In genomic region chr3R:15347822-15348221, dm6 we compare ENCODE assay signal across 1 fruit fly cellular context.
A peak's percentile ranks its signal among the peaks of the same experiment; 100 is the strongest.
TF ChIP-seq lines count a peak whose summit lies in the region.

CG42726 (plus strand) TSS chr3R:15348048.
CG42727 (plus strand) TSS chr3R:15348048.

TF ChIP-seq in whole organism, embryonic, 481 proteins besides CTCF, POLR2A, EP300 and RAD21 (continued from another document):
- TF ChIP-seq phol (tag; optimal IDR thresholded peaks at IDR 0.05; lab: Kevin White, UChicago) (peak; percentile 47), CG3838 (GFP tag; optimal IDR thresholded peaks at IDR 0.05; lab: Kevin White, UChicago) (peak; percentile 2), vnd (GFP tag; IDR thresholded peaks at IDR 0.05; lab: Robert Waterston, UW; ENCODE audit: partially characterized antibody) (no peak), ham (GFP tag; IDR thresholded peaks at IDR 0.05; lab: Robert Waterston, UW) (no peak), Hmx (GFP tag; optimal IDR thresholded peaks at IDR 0.05; lab: Kevin White, UChicago) (no peak), Ssrp (tag; optimal IDR thresholded peaks at IDR 0.05; lab: Kevin White, UChicago) (no peak), Meics (GFP tag; optimal IDR thresholded peaks at IDR 0.05; lab: Kevin White, UChicago) (peak; percentile 11), fd102C (GFP tag; optimal IDR thresholded peaks at IDR 0.05; lab: Kevin White, UChicago) (no peak), twi (tag; optimal IDR thresholded peaks at IDR 0.05; lab: Kevin White, UChicago) (no peak), HLHmδ (GFP tag; optimal IDR thresholded peaks at IDR 0.05; lab: Kevin White, UChicago) (no peak), pfk (GFP tag; optimal IDR thresholded peaks at IDR 0.05; lab: Kevin White, UChicago) (no peak), crol (GFP tag; IDR thresholded peaks at IDR 0.05; lab: Robert Waterston, UW) (no peak), zen2 (GFP tag; IDR thresholded peaks at IDR 0.05; lab: Robert Waterston, UW; ENCODE audit: partially characterized antibody) (no peak), Hand (GFP tag; optimal IDR thresholded peaks at IDR 0.05; lab: Kevin White, UChicago) (no peak), cad (GFP tag; optimal IDR thresholded peaks at IDR 0.05; lab: Kevin White, UChicago) (no peak), Dip2 (GFP tag; IDR thresholded peaks at IDR 0.05; lab: Robert Waterston, UW) (no peak), gcm2 (GFP tag; optimal IDR thresholded peaks at IDR 0.05; lab: Kevin White, UChicago) (no peak), CG32772 (GFP tag; IDR thresholded peaks at IDR 0.05; lab: Robert Waterston, UW) (no peak), al (GFP tag; IDR thresholded peaks at IDR 0.05; lab: Robert Waterston, UW) (no peak), CG1024 (GFP tag; IDR thresholded peaks at IDR 0.05; lab: Robert Waterston, UW) (no peak), Fer3 (tag; optimal IDR thresholded peaks at IDR 0.05; lab: Kevin White, UChicago) (peak; percentile 6), BEAF-32 (GFP tag; optimal IDR thresholded peaks at IDR 0.05; lab: Kevin White, UChicago) (peak; percentile 14), D (optimal IDR thresholded peaks at IDR 0.05; lab: Kevin White, UChicago) (no peak), D (GFP tag; optimal IDR thresholded peaks at IDR 0.05; lab: Kevin White, UChicago) (no peak), CG13424 (tag; optimal IDR thresholded peaks at IDR 0.05; lab: Kevin White, UChicago) (peak; percentile 42), danr (GFP tag; IDR thresholded peaks at IDR 0.05; lab: Robert Waterston, UW) (no peak), bab2 (GFP tag; optimal IDR thresholded peaks at IDR 0.05; lab: Kevin White, UChicago) (no peak), lola (GFP tag; optimal IDR thresholded peaks at IDR 0.05; lab: Kevin White, UChicago) (peak in 1 of 3 experiments; percentile 17), Xrp1 (GFP tag; IDR thresholded peaks at IDR 0.05; lab: Robert Waterston, UW) (peak; percentile 37; the same call in 1 of the 2 replicates), sd (tag; optimal IDR thresholded peaks at IDR 0.05; lab: Kevin White, UChicago) (peak; percentile 42), ems (GFP tag; optimal IDR thresholded peaks at IDR 0.05; lab: Kevin White, UChicago) (peak; percentile 52), CG33557 (GFP tag; optimal IDR thresholded peaks at IDR 0.05; lab: Kevin White, UChicago) (no peak), Drgx (GFP tag; IDR thresholded peaks at IDR 0.05; lab: Robert Waterston, UW) (peak; percentile 62; the same call in 1 of the 2 replicates), vfl (GFP tag; optimal IDR thresholded peaks at IDR 0.05; lab: Kevin White, UChicago) (peak; percentile 16), Dfd (GFP tag; optimal IDR thresholded peaks at IDR 0.05; lab: Kevin White, UChicago) (no peak), CG14014 (GFP tag; IDR thresholded peaks at IDR 0.05; lab: Robert Waterston, UW) (peak; percentile 62), CG12659 (GFP tag; optimal IDR thresholded peaks at IDR 0.05; lab: Kevin White, UChicago) (peak; percentile 30), CG4360 (GFP tag; IDR thresholded peaks at IDR 0.05; lab: Robert Waterston, UW) (no peak), gro (GFP tag; optimal IDR thresholded peaks at IDR 0.05; lab: Kevin White, UChicago) (peak; percentile 1), CG18011 (GFP tag; optimal IDR thresholded peaks at IDR 0.05; lab: Kevin White, UChicago) (no peak), BtbVII (GFP tag; optimal IDR thresholded peaks at IDR 0.05; lab: Kevin White, UChicago) (no peak), CG4282 (GFP tag; optimal IDR thresholded peaks at IDR 0.05; lab: Kevin White, UChicago) (no peak), esg (GFP tag; conservative IDR thresholded peaks at IDR 0.05; lab: Robert Waterston, UW) (0 out of 2 replicates have a peak, but pooled peaks have one; percentile 19), Side (GFP tag; optimal IDR thresholded peaks at IDR 0.05; lab: Kevin White, UChicago) (no peak), H2.0 (GFP tag; IDR thresholded peaks at IDR 0.05; lab: Robert Waterston, UW) (0 out of 2 replicates have a peak, but pooled peaks have one; percentile 19), CG9876 (GFP tag; optimal IDR thresholded peaks at IDR 0.05; lab: Kevin White, UChicago) (no peak), tll (GFP tag; optimal IDR thresholded peaks at IDR 0.05; lab: Kevin White, UChicago) (no peak), nmo (GFP tag; optimal IDR thresholded peaks at IDR 0.05; lab: Kevin White, UChicago) (peak; percentile 36), D19B (GFP tag; optimal IDR thresholded peaks at IDR 0.05; lab: Kevin White, UChicago) (no peak), ssp (GFP tag; IDR thresholded peaks at IDR 0.05; lab: Robert Waterston, UW) (0 out of 2 replicates have a peak, but pooled peaks have one; percentile 6), CG1792 (GFP tag; optimal IDR thresholded peaks at IDR 0.05; lab: Kevin White, UChicago) (no peak), peb (GFP tag; IDR thresholded peaks at IDR 0.05; lab: Robert Waterston, UW) (no peak), usp (GFP tag; optimal IDR thresholded peaks at IDR 0.05; lab: Kevin White, UChicago) (no peak), z (GFP tag; IDR thresholded peaks at IDR 0.05; lab: Robert Waterston, UW) (no peak), Dad (GFP tag; optimal IDR thresholded peaks at IDR 0.05; lab: Kevin White, UChicago) (no peak), CG17359 (tag; optimal IDR thresholded peaks at IDR 0.05; lab: Kevin White, UChicago) (peak; percentile 28), CG11695 (GFP tag; IDR thresholded peaks at IDR 0.05; lab: Robert Waterston, UW) (no peak), Sox100B (GFP tag; optimal IDR thresholded peaks at IDR 0.05; lab: Kevin White, UChicago) (no peak), CG6813 (GFP tag; optimal IDR thresholded peaks at IDR 0.05; lab: Kevin White, UChicago) (no peak), en (GFP tag; optimal IDR thresholded peaks at IDR 0.05; lab: Kevin White, UChicago) (no peak), lilli (GFP tag; optimal IDR thresholded peaks at IDR 0.05; lab: Kevin White, UChicago) (peak; percentile 51), CG31441 (GFP tag; IDR thresholded peaks at IDR 0.05; lab: Robert Waterston, UW) (no peak; the same call in 1 of the 2 replicates), ci (GFP tag; IDR thresholded peaks at IDR 0.05; lab: Robert Waterston, UW) (peak; percentile 66), dmrt99B (tag; optimal IDR thresholded peaks at IDR 0.05; lab: Kevin White, UChicago) (no peak), pan (optimal IDR thresholded peaks at IDR 0.05; lab: Kevin White, UChicago) (no peak), pan (GFP tag; optimal IDR thresholded peaks at IDR 0.05 in 1 of 2, IDR thresholded peaks at IDR 0.05 in 1 of 2) (peak in 1 of 2 experiments; percentile 48), Taf1 (GFP tag; IDR thresholded peaks at IDR 0.05; lab: Robert Waterston, UW) (no peak), Ravus (GFP tag; IDR thresholded peaks at IDR 0.05; lab: Robert Waterston, UW) (no peak), CG3065 (GFP tag; optimal IDR thresholded peaks at IDR 0.05; lab: Kevin White, UChicago) (no peak)
